Worm (Caenorhabditis elegans): ENCODE results near the gene ZC239.5.

ce11 chrII:3237038-3237521 is 26.6 kb downstream of the ZC239.5 start, which contains the start of the genes srz-67 and C17F4.11:
- TF ChIP-seq fkh-10 (GFP tag; optimal IDR thresholded peaks at IDR 0.05) (no peak), aly-2 (tag; optimal IDR thresholded peaks at IDR 0.05) (no peak), hif-1 (tag; optimal IDR thresholded peaks at IDR 0.05) (no peak), pha-4 (GFP tag; IDR thresholded peaks at IDR 0.05) (no peak), pha-4 (tag; optimal IDR thresholded peaks at IDR 0.05) (no peak), tag-97 (GFP tag; IDR thresholded peaks at IDR 0.05) (no peak), Y48G9A.11 (GFP tag; IDR thresholded peaks at IDR 0.05) (no peak)
